Fruit fly (Drosophila melanogaster): ENCODE measurements around the gene yellow-k.

Gene yellow-k

dm6 chr3L:15493886-15494598, 26.4 kb upstream of the yellow-k start (continued):
- TF ChIP-seq tgo (GFP tag; IDR thresholded peaks at IDR 0.05) (no peak), odd (GFP tag; optimal IDR thresholded peaks at IDR 0.05) (peak; percentile 5), fu2 (GFP tag; optimal IDR thresholded peaks at IDR 0.05) (no peak), CG6813 (GFP tag; optimal IDR thresholded peaks at IDR 0.05) (peak; percentile 35), CG2116 (GFP tag; optimal IDR thresholded peaks at IDR 0.05) (no peak), klu (GFP tag; IDR thresholded peaks at IDR 0.05) (no peak), CG10321 (GFP tag; IDR thresholded peaks at IDR 0.05) (no peak), Xrp1 (GFP tag; IDR thresholded peaks at IDR 0.05) (0 out of 2 replicates have a peak, but pooled peaks have one; percentile 11), CG3281 (GFP tag; optimal IDR thresholded peaks at IDR 0.05) (peak; percentile 54), Ada2b (GFP tag; IDR thresholded peaks at IDR 0.05) (0 out of 2 replicates have a peak, but pooled peaks have one; percentile 36), ATbp (GFP tag; optimal IDR thresholded peaks at IDR 0.05) (peak; percentile 40), Opbp (GFP tag; IDR thresholded peaks at IDR 0.05; ENCODE audit: partially characterized antibody) (no peak), stwl (tag; optimal IDR thresholded peaks at IDR 0.05) (no peak), sc (optimal IDR thresholded peaks at IDR 0.05) (no peak), sc (GFP tag; optimal IDR thresholded peaks at IDR 0.05) (no peak), CG15601 (tag; optimal IDR thresholded peaks at IDR 0.05) (peak; percentile 15), Bdp1 (GFP tag; optimal IDR thresholded peaks at IDR 0.05) (no peak), Hand (GFP tag; optimal IDR thresholded peaks at IDR 0.05) (no peak), Neu2 (GFP tag; optimal IDR thresholded peaks at IDR 0.05; ENCODE audit: borderline replicate concordance) (no peak), cwo (GFP tag; optimal IDR thresholded peaks at IDR 0.05) (peak; percentile 82), tx (GFP tag; optimal IDR thresholded peaks at IDR 0.05) (no peak), sim (GFP tag; IDR thresholded peaks at IDR 0.05) (no peak), Scr (GFP tag; IDR thresholded peaks at IDR 0.05; ENCODE audit: partially characterized antibody) (no peak), prd (optimal IDR thresholded peaks at IDR 0.05) (no peak), prd (GFP tag; IDR thresholded peaks at IDR 0.05) (0 out of 3 replicates have a peak, but pooled peaks have one; percentile 26), CG2712 (tag; optimal IDR thresholded peaks at IDR 0.05) (peak; percentile 25), CG6654 (GFP tag; optimal IDR thresholded peaks at IDR 0.05) (peak; percentile 16), CG5245 (GFP tag; optimal IDR thresholded peaks at IDR 0.05) (peak; percentile 26), CG14441 (GFP tag; IDR thresholded peaks at IDR 0.05) (peak; percentile 29; the same call in 1 of the 2 replicates), row (GFP tag; IDR thresholded peaks at IDR 0.05) (peak; percentile 63), seq (GFP tag; IDR thresholded peaks at IDR 0.05) (peak; percentile 58; the same call in 1 of the 2 replicates), Meics (GFP tag; optimal IDR thresholded peaks at IDR 0.05) (peak; percentile 8), Ets97D (GFP tag; optimal IDR thresholded peaks at IDR 0.05) (no peak), mld (GFP tag; IDR thresholded peaks at IDR 0.05; ENCODE audit: partially characterized antibody) (no peak), Deaf1 (tag; optimal IDR thresholded peaks at IDR 0.05) (no peak), luna (GFP tag; optimal IDR thresholded peaks at IDR 0.05) (no peak), CG13424 (tag; optimal IDR thresholded peaks at IDR 0.05) (peak; percentile 36), Oli (tag; optimal IDR thresholded peaks at IDR 0.05) (peak; percentile 35), bbx (GFP tag; IDR thresholded peaks at IDR 0.05; ENCODE audit: partially characterized antibody) (no peak), bsh (GFP tag; optimal IDR thresholded peaks at IDR 0.05) (peak in 1 of 2 experiments; percentile 1), CG11504 (tag; optimal IDR thresholded peaks at IDR 0.05) (peak; percentile 70), CG17612 (GFP tag; IDR thresholded peaks at IDR 0.05) (no peak), Atf6 (GFP tag; IDR thresholded peaks at IDR 0.05) (no peak), CG12299 (tag; optimal IDR thresholded peaks at IDR 0.05) (no peak), CG4820 (GFP tag; optimal IDR thresholded peaks at IDR 0.05) (peak; percentile 50), Sox102F (GFP tag; optimal IDR thresholded peaks at IDR 0.05) (peak; percentile 42), CG11247 (GFP tag; IDR thresholded peaks at IDR 0.05) (no peak), CG12391 (tag; optimal IDR thresholded peaks at IDR 0.05) (peak; percentile 5), TFAM (GFP tag; optimal IDR thresholded peaks at IDR 0.05) (no peak)

All from whole organism, embryonic.